Worm (Caenorhabditis elegans): ENCODE results near the gene wnk-1.

wnk-1 gene

DNA sequence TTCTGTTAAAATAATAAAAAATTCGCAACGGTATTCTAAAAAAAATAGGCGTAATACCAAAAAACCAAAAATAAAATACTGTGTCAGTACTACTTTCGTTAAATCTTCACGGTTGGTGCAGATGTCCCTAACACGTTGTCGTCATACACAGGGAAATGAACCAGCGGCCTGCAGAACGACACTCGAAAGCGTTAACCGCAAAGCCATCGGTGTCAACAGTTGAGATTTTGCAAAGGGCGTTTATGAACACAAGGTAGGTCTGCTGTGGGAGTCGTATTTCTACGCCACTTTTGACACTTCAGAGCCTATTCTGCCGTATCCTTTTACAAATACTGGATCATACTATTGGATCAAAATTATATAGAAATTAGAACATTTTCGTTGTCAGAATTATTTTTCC, 8.7 kb upstream of the wnk-1 start (continued):
- TF ChIP-seq dsc-1 (tag; optimal IDR thresholded peaks at IDR 0.05) (peak; percentile 79), vab-15 (tag; optimal IDR thresholded peaks at IDR 0.05) (no peak), ztf-4 (tag; optimal IDR thresholded peaks at IDR 0.05) (no peak), sox-4 (tag; optimal IDR thresholded peaks at IDR 0.05) (no peak), lin-13 (GFP tag; optimal IDR thresholded peaks at IDR 0.05) (peak; percentile 53), snu-23 (GFP tag; optimal IDR thresholded peaks at IDR 0.05) (peak; percentile 89), ama-1 (optimal IDR thresholded peaks at IDR 0.05) (no peak), C16A3.4 (tag; optimal IDR thresholded peaks at IDR 0.05) (peak; percentile 79), F16B12.6 (tag; optimal IDR thresholded peaks at IDR 0.05) (peak; percentile 55), fkh-8 (tag; optimal IDR thresholded peaks at IDR 0.05) (peak; percentile 63), fkh-4 (tag; optimal IDR thresholded peaks at IDR 0.05; ENCODE audit: borderline replicate concordance) (no peak), lin-14 (GFP tag; optimal IDR thresholded peaks at IDR 0.05) (peak; percentile 69), isw-1 (GFP tag; IDR thresholded peaks at IDR 0.05) (no peak), ces-1 (GFP tag; optimal IDR thresholded peaks at IDR 0.05) (no peak), lsy-2 (tag; optimal IDR thresholded peaks at IDR 0.05) (peak; percentile 64 to 72), nhr-71 (tag; optimal IDR thresholded peaks at IDR 0.05) (peak; percentile 80), elt-2 (tag; optimal IDR thresholded peaks at IDR 0.05) (no peak), ceh-82 (tag; optimal IDR thresholded peaks at IDR 0.05) (peak in 2 of 3 experiments; percentile 47 to 66), grh-1 (GFP tag; IDR thresholded peaks at IDR 0.05) (no peak), fkh-10 (GFP tag; optimal IDR thresholded peaks at IDR 0.05) (peak; percentile 17), nhr-19 (GFP tag; conservative IDR thresholded peaks at IDR 0.05) (peak; percentile 75), lin-39 (tag; optimal IDR thresholded peaks at IDR 0.05) (no peak), aly-2 (tag; optimal IDR thresholded peaks at IDR 0.05) (peak; percentile 44), unc-98 (GFP tag; IDR thresholded peaks at IDR 0.05) (no peak), pax-3 (tag; optimal IDR thresholded peaks at IDR 0.05) (no peak), egl-13 (tag; optimal IDR thresholded peaks at IDR 0.05) (peak; percentile 42), unc-86 (tag; optimal IDR thresholded peaks at IDR 0.05) (peak; percentile 43), lin-15B (tag; optimal IDR thresholded peaks at IDR 0.05) (no peak), zip-4 (GFP tag; optimal IDR thresholded peaks at IDR 0.05) (no peak), ztf-11 (tag; optimal IDR thresholded peaks at IDR 0.05) (peak in 1 of 2 experiments; percentile 39), ceh-88 (GFP tag; IDR thresholded peaks at IDR 0.05) (no peak)

DNA sequence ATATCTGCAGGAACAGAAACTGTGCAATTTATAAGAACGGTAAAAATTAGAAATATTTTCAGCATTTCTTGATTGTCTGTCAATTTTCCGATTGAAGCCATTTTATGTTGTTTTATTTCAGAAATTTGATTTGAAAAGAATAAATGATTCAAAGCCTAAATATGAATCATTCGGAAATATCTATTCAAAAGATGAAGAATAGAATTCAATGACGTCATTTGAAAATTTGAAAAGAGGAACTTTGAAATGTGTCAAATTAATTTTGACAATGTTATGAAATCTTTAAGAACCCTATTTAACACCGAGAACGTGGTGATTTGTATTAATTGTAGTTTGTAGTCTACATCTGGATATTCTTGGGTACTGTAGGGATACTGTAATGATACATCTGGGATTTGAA, 7.4 kb upstream of the wnk-1 start, which contains the start of gene C46C2.5:
Gene C46C2.5, minus strand, starts transcription at position 101 of the 400 bp plus-strand sequence.
- TF ChIP-seq C16A3.4 (tag; optimal IDR thresholded peaks at IDR 0.05) (no peak), nhr-71 (tag; optimal IDR thresholded peaks at IDR 0.05) (no peak), aly-2 (tag; optimal IDR thresholded peaks at IDR 0.05) (no peak), nhr-90 (tag; optimal IDR thresholded peaks at IDR 0.05; ENCODE audit: poor library complexity) (no peak), ceh-90 (tag; optimal IDR thresholded peaks at IDR 0.05) (no peak), lin-13 (GFP tag; optimal IDR thresholded peaks at IDR 0.05) (no peak), pax-3 (tag; optimal IDR thresholded peaks at IDR 0.05) (no peak), xbp-1 (tag; optimal IDR thresholded peaks at IDR 0.05) (no peak), nhr-11 (tag; optimal IDR thresholded peaks at IDR 0.05) (no peak)

DNA sequence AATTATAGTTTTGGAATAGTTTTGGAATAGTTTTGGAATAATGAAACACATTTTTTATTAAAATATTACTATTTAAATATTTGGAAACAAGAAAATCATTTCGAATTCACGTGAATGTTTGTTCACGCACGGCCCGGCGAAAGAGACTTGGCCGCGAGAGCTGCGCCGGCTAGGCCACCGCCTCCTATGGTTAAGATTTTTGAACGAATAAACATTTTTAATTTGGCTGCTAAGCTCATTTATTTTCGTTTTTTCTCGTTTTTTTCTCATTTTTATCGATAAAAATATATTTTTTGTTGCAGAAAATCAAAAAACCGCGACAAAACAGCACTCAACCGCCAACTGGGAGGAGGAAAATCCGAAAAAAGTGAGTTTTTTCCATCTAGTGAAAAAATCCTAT, 5.4 kb upstream of the wnk-1 start, which contains the start of gene C46C2.7:
Gene C46C2.7, plus strand, starts transcription at position 301 of the 400 bp plus-strand sequence.
- peak in 1 of 2 experiments; percentile 19 for TF ChIP-seq lsy-2 (tag; optimal IDR thresholded peaks at IDR 0.05)

DNA sequence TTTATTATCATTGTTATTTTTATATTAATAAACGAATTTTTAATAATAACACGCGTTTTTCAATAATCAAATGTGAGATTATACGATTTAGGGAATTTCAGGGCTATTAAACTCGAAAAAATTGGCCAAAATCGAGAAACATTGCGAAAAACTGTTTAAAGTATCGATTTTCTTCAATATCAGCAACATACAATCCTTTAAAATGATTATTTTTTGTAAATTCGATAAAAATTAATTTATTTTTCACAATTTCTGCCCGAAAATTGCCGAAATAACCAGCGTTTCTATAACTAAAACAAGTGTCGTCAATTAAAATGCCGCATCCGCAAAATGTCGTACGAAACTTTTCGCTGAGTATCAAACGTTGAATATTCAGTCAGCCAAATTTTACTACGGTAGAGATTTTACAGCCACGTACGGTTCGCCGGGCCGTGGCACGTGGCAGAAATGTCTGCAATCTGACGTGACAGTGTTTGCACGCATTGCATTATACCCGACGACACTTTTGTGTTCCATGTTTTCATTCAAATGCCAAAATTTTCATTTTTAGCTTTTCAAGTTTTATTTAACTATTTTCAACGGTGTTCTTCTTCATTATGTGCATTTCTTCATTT, 3.8 kb upstream of the wnk-1 start:
- TF ChIP-seq nhr-20 (tag; optimal IDR thresholded peaks at IDR 0.05) = peak; percentile 22
- peak in 1 of 2 experiments; percentile 20 for TF ChIP-seq lin-35 (GFP tag; optimal IDR thresholded peaks at IDR 0.05)
- peak; percentile 22 to 51 for TF ChIP-seq lsy-2 (tag; optimal IDR thresholded peaks at IDR 0.05)
- peak; percentile 82 for TF ChIP-seq nhr-85 (tag)
- TF ChIP-seq unc-98 (GFP tag; IDR thresholded peaks at IDR 0.05) = peak; percentile 8; the same call in 1 of the 2 replicates
- peak; percentile 99 for TF ChIP-seq grh-1 (GFP tag; IDR thresholded peaks at IDR 0.05)
- peak; percentile 82 for TF ChIP-seq isw-1 (GFP tag; IDR thresholded peaks at IDR 0.05)
- peak; percentile 73 for TF ChIP-seq F16B12.6 (tag; optimal IDR thresholded peaks at IDR 0.05)
- peak; percentile 93 for TF ChIP-seq mab-9 (GFP tag; IDR thresholded peaks at IDR 0.05)
- TF ChIP-seq rnt-1 (tag; optimal IDR thresholded peaks at IDR 0.05) = peak; percentile 30
- TF ChIP-seq lin-14 (GFP tag; optimal IDR thresholded peaks at IDR 0.05) = peak; percentile 23
- TF ChIP-seq efl-1 (optimal IDR thresholded peaks at IDR 0.05) = peak; percentile 10 to 18
- TF ChIP-seq efl-1 (GFP tag; optimal IDR thresholded peaks at IDR 0.05 in 1 of 2) = peak in 1 of 2 experiments; percentile 95
- TF ChIP-seq pax-3 (tag; optimal IDR thresholded peaks at IDR 0.05) = peak; percentile 10
- peak; percentile 46 for TF ChIP-seq nhr-71 (tag; optimal IDR thresholded peaks at IDR 0.05)
- peak; percentile 95 for TF ChIP-seq nhr-19 (GFP tag; conservative IDR thresholded peaks at IDR 0.05)
- TF ChIP-seq nhr-90 (tag; optimal IDR thresholded peaks at IDR 0.05; ENCODE audit: poor library complexity) = peak; percentile 53
- peak; percentile 86 for TF ChIP-seq ceh-88 (GFP tag; IDR thresholded peaks at IDR 0.05)

Data from whole organism, L1 larva.